Worm (Caenorhabditis elegans) whole organism, midembryonic: ENCODE measurements around the gene F56C9.10.

ENCODE experiments used
- med-1 ChIP-seq: sonication (generic microtip); optimal IDR thresholded peaks from 2 replicates; lab custom pipeline; 2017; ENCODE audit warnings: missing genetic modification characterization, mild to moderate bottlenecking, missing compliant biosample characterization, antibody characterized with exemption, missing genetic modification reagents; ENCODE audit not compliant: insufficient read depth
- ztf-23 ChIP-seq: fragments of 200-800 bp; sonication (Bioruptor generic); IDR thresholded peaks from 2 replicates; pipeline ENCODE4 v1.3.6; 2022; ENCODE audit warnings: missing genetic modification reagents, missing genetic modification characterization, missing compliant biosample characterization
- ztf-29 ChIP-seq: fragments of 200-800 bp; sonication (Bioruptor generic); IDR thresholded peaks from 2 replicates; pipeline ENCODE4 v1.3.6; 2022; ENCODE audit warnings: missing genetic modification reagents, missing genetic modification characterization, missing compliant biosample characterization

- TF ChIP-seq ztf-23: no peak
- no peak for TF ChIP-seq med-1 (GFP tag; lab: Kevin White, UChicago)
- TF ChIP-seq ztf-29 (GFP tag; lab: Robert Waterston, UW): no peak
These were observed 45.0 kb upstream of the F56C9.10 start for ce11 chrIII:7380120-7380519.
